Worm (Caenorhabditis elegans) whole organism, L1 larva: ENCODE measurements around the gene pcp-1.

Experiments used
- efl-1 ChIP-seq, 4 experiments: fragments of 150-350 bp; optimal IDR thresholded peaks in 3 of 4; peaks in 1 of 4; 1 replicate in 1 of 4; 2 replicates in 3 of 4; lab custom pipeline; 2014; ENCODE audit warnings: missing biosample characterization in 2 of 4, missing genetic modification characterization in 2 of 4, missing genetic modification reagents in 2 of 4
- nhr-77 ChIP-seq: fragments of 150-350 bp; optimal IDR thresholded peaks from 2 replicates; lab custom pipeline; 2014; ENCODE audit warnings: missing biosample characterization, missing genetic modification characterization
- swsn-7 ChIP-seq: sonication (generic microtip); optimal IDR thresholded peaks from 2 replicates; lab custom pipeline; 2016; ENCODE audit warnings: missing genetic modification characterization, missing compliant biosample characterization

ce11 chrIII:7710066-7710465 lies 48.6 kb upstream of the pcp-1 start:
- TF ChIP-seq swsn-7 (tag; lab: Kevin White, UChicago), result peak; percentile 83
- peak; percentile 65 for TF ChIP-seq nhr-77 (tag; lab: Kevin White, UChicago)
- peak; percentile 82 to 95 for TF ChIP-seq efl-1 (optimal IDR thresholded peaks at IDR 0.05; lab: Kevin White, UChicago)
- TF ChIP-seq efl-1 (GFP tag; optimal IDR thresholded peaks at IDR 0.05 in 1 of 2; lab: Kevin White, UChicago), result peak; percentile 64 to 97
